Fruit fly (Drosophila melanogaster) whole organism: Measurements from ENCODE around the gene ncm.

Source experiments
- psq ChIP-seq: fragments of >200 bp; optimal IDR thresholded peaks from 2 replicates; lab custom pipeline; 2017
- usp ChIP-seq: fragments of >200 bp; optimal IDR thresholded peaks from 2 replicates; lab custom pipeline; 2017; ENCODE audit warnings: missing biosample characterization, missing genetic modification characterization, mixed read lengths

DNA sequence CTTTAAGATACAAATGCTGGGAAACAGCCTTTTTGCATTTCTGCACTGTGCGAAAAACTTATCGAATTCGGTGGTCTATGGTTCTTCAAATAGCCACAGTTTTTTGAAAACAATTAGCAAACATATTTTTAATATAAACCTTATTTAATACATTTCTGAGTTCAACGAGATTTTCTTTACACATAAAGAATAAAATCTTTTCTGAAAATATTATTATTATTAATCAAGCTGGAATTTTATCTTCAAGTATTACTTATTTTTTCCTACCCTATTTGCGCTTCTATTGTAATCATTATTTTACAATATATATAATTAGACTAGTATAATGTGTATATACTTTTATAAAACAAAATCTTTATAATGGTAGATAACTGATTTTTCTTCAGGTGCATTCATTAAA, 33.4 kb upstream of the ncm start:
- TF ChIP-seq psq (no peak), usp (GFP tag; lab: Kevin White, UChicago) (no peak)
